Fruit fly (Drosophila melanogaster) whole organism, pupa: ENCODE measurements around the gene CG7006.

Source experiments
- CG10348 ChIP-seq: fragments of 200-800 bp; sonication (Bioruptor generic); IDR thresholded peaks from 2 replicates; pipeline ENCODE4 v1.3.6; 2022; ENCODE audit warnings: missing biosample characterization, missing genetic modification characterization
- CG12605 ChIP-seq: fragments of 200-800 bp; sonication (Bioruptor generic); IDR thresholded peaks from 2 replicates; pipeline ENCODE4 v1.3.6; 2022; ENCODE audit warnings: missing biosample characterization, missing genetic modification characterization
- CG13204 ChIP-seq: fragments of 200-800 bp; sonication (Bioruptor generic); optimal IDR thresholded peaks from 2 replicates; lab custom pipeline; 2018; ENCODE audit warnings: missing biosample characterization, mild to moderate bottlenecking, missing genetic modification characterization, moderate library complexity
- CG14655 ChIP-seq: fragments of 200-800 bp; sonication (Bioruptor generic); optimal IDR thresholded peaks from 3 replicates; lab custom pipeline; 2017; ENCODE audit warnings: mild to moderate bottlenecking, missing biosample characterization, missing genetic modification reagents, missing genetic modification characterization
- CG15710 ChIP-seq: fragments of 200-800 bp; sonication (Bioruptor generic); optimal IDR thresholded peaks from 2 replicates; lab custom pipeline; 2018; ENCODE audit warnings: missing biosample characterization, mild to moderate bottlenecking, missing genetic modification characterization, moderate library complexity
- CG17806 ChIP-seq: fragments of 200-800 bp; sonication (Bioruptor generic); optimal IDR thresholded peaks from 2 replicates; lab custom pipeline; 2018; ENCODE audit warnings: missing biosample characterization, mild to moderate bottlenecking, missing genetic modification characterization, moderate library complexity
- CG32121 ChIP-seq: fragments of 200-800 bp; sonication (Bioruptor generic); IDR thresholded peaks from 2 replicates; pipeline ENCODE4 v1.3.6; 2022; ENCODE audit warnings: missing biosample characterization, missing genetic modification characterization
- CG34367 ChIP-seq: fragments of 200-800 bp; sonication (Bioruptor generic); optimal IDR thresholded peaks from 2 replicates; lab custom pipeline; 2018; ENCODE audit warnings: missing biosample characterization, mild to moderate bottlenecking, missing genetic modification characterization
- CG4496 ChIP-seq: fragments of 200-800 bp; sonication (Bioruptor generic); IDR thresholded peaks from 3 replicates; pipeline ENCODE4 v1.3.6; 2022; ENCODE audit warnings: missing biosample characterization, missing genetic modification characterization
- CG8159 ChIP-seq: fragments of 200-800 bp; sonication (Bioruptor generic); optimal IDR thresholded peaks from 3 replicates; lab custom pipeline; 2018; ENCODE audit warnings: missing biosample characterization, mild to moderate bottlenecking, missing genetic modification characterization, moderate library complexity
- CG8301 ChIP-seq: fragments of 200-800 bp; sonication (Bioruptor generic); optimal IDR thresholded peaks from 2 replicates; lab custom pipeline; 2018; ENCODE audit warnings: missing biosample characterization, mild to moderate bottlenecking, missing genetic modification characterization
- CG9948 ChIP-seq: fragments of 200-800 bp; sonication (Bioruptor generic); optimal IDR thresholded peaks from 2 replicates; lab custom pipeline; 2018; ENCODE audit warnings: missing biosample characterization, mild to moderate bottlenecking, missing genetic modification characterization, moderate library complexity
- D1 ChIP-seq: fragments of 200-800 bp; sonication (Bioruptor generic); optimal IDR thresholded peaks from 2 replicates; lab custom pipeline; 2018; ENCODE audit warnings: missing biosample characterization, mild to moderate bottlenecking, missing genetic modification characterization, moderate library complexity
- EcR ChIP-seq: fragments of 200-800 bp; sonication (Bioruptor generic); optimal IDR thresholded peaks from 3 replicates; lab custom pipeline; 2019; ENCODE audit warnings: missing biosample characterization, missing genetic modification characterization, mild to moderate bottlenecking, moderate library complexity, missing genetic modification reagents
- Ets98B ChIP-seq: fragments of 200-800 bp; sonication (Bioruptor generic); IDR thresholded peaks from 2 replicates; pipeline ENCODE4 v1.3.6; 2022; ENCODE audit warnings: missing biosample characterization, missing genetic modification characterization
- Pif1A ChIP-seq: fragments of 200-800 bp; sonication (Bioruptor generic); optimal IDR thresholded peaks from 3 replicates; lab custom pipeline; 2016; ENCODE audit warnings: missing biosample characterization, missing genetic modification characterization
- Pif1B ChIP-seq: fragments of 200-800 bp; sonication (Bioruptor generic); optimal IDR thresholded peaks from 3 replicates; lab custom pipeline; 2016; ENCODE audit warnings: missing biosample characterization, missing genetic modification characterization
- Snoo ChIP-seq: fragments of 200-800 bp; sonication (Bioruptor generic); optimal IDR thresholded peaks from 3 replicates; lab custom pipeline; 2017; ENCODE audit warnings: missing biosample characterization, mild to moderate bottlenecking, missing genetic modification characterization, inconsistent platforms
- fd96Ca ChIP-seq: fragments of 200-800 bp; sonication (Bioruptor generic); IDR thresholded peaks from 3 replicates; pipeline ENCODE4 v1.3.6; 2022; ENCODE audit warnings: missing biosample characterization, missing genetic modification characterization
- gl ChIP-seq: fragments of 200-800 bp; sonication (Bioruptor generic); optimal IDR thresholded peaks from 2 replicates; lab custom pipeline; 2018; ENCODE audit warnings: missing biosample characterization, mild to moderate bottlenecking, missing genetic modification characterization
- rn ChIP-seq: fragments of 200-800 bp; sonication (Bioruptor generic); IDR thresholded peaks from 2 replicates; pipeline ENCODE4 v1.3.6; 2022; ENCODE audit warnings: missing biosample characterization, missing genetic modification characterization

Gene CG7006

DNA sequence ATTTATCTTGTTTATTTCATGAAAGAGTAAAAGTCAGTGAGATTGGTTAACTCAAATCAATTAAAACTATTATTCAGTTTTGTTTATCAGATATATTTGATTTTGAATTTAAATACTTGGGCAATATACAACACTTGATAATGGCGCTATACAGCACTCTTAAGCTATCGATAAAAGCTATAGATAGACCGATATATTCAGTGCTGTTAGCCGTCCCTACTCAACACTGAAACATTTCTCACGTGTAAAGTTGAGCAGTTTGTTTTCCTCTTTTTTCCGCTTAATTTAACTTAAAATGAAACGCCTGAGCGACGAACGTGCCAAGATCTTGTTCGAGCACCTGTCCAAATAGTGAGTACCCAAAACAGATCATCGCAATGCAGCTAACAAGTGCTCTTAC lies at the start of gene CG7006:
TSS of gene CG7006 (plus strand) at position 208 of the 400 bp plus-strand sequence.
- no peak for TF ChIP-seq CG32121 (GFP tag; lab: Robert Waterston, UW)
- TF ChIP-seq CG15710 (tag; lab: Kevin White, UChicago): no peak
- TF ChIP-seq CG14655 (GFP tag; lab: Kevin White, UChicago): no peak
- no peak for TF ChIP-seq D1
- TF ChIP-seq CG9948 (tag; lab: Kevin White, UChicago): no peak
- no peak for TF ChIP-seq fd96Ca (GFP tag; lab: Robert Waterston, UW)
- no peak for TF ChIP-seq EcR (GFP tag; lab: Kevin White, UChicago)
- TF ChIP-seq CG10348: no peak
- no peak for TF ChIP-seq gl (tag; lab: Kevin White, UChicago)
- no peak for TF ChIP-seq Pif1B (GFP tag; lab: Kevin White, UChicago)
- no peak for TF ChIP-seq CG12605 (GFP tag; lab: Robert Waterston, UW)
- TF ChIP-seq CG34367 (tag; lab: Kevin White, UChicago): no peak
- peak; percentile 30 for TF ChIP-seq Snoo (tag; lab: Kevin White, UChicago)
- no peak for TF ChIP-seq CG8159
- no peak for TF ChIP-seq Pif1A
- TF ChIP-seq CG13204 (GFP tag; lab: Kevin White, UChicago): no peak
- no peak for TF ChIP-seq CG8301 (tag; lab: Kevin White, UChicago)
- no peak for TF ChIP-seq CG17806 (tag; lab: Kevin White, UChicago)
- TF ChIP-seq rn (GFP tag; lab: Robert Waterston, UW): 0 out of 2 replicates have a peak, but pooled peaks have one; percentile 24
- peak; percentile 43; the same call in 1 of the 2 replicates for TF ChIP-seq Ets98B
- TF ChIP-seq CG4496 (GFP tag; lab: Robert Waterston, UW): no peak

DNA sequence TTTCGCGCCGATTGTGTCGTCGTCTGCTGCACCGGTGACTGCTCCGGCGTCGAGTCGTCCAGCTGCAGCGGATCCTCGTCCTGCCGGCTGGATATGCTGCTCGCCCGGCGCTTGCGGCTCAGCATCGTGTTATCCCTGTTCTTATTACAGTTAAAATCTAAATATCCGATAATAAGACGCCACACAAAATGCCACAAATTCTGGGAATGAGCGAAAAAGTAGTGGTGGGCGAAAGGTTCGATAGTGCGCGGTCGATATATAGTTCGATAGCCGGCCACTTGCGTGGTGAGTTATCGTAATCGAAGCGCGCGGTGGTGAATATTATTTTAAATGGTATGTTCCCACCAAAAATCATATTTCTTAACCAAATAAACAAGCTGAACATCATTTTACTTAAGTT lies 45.4 kb upstream of the CG7006 start, which contains the start of gene polybromo:
TSS of gene polybromo (minus strand) at position 212 of the 400 bp plus-strand sequence.
- no peak for TF ChIP-seq CG17806 (tag; lab: Kevin White, UChicago)
- TF ChIP-seq Snoo (tag; lab: Kevin White, UChicago): no peak
- no peak for TF ChIP-seq CG10348
- TF ChIP-seq Pif1A: no peak
- no peak for TF ChIP-seq CG4496 (GFP tag; lab: Robert Waterston, UW)
- no peak for TF ChIP-seq rn (GFP tag; lab: Robert Waterston, UW)
- no peak for TF ChIP-seq CG8159
- TF ChIP-seq CG15710 (tag; lab: Kevin White, UChicago): no peak
- TF ChIP-seq CG8301 (tag; lab: Kevin White, UChicago): no peak
- TF ChIP-seq Pif1B (GFP tag; lab: Kevin White, UChicago): no peak
- TF ChIP-seq CG32121 (GFP tag; lab: Robert Waterston, UW): no peak
- no peak for TF ChIP-seq CG9948 (tag; lab: Kevin White, UChicago)
- TF ChIP-seq D1: no peak
- TF ChIP-seq fd96Ca (GFP tag; lab: Robert Waterston, UW): no peak
- no peak for TF ChIP-seq CG34367 (tag; lab: Kevin White, UChicago)

dm6 chr3R:24807321-24807720 lies 43.1 kb upstream of the CG7006 start, which contains the start of gene CG6980:
Gene CG6980, plus strand, starts transcription at chr3R:24807621.
- no peak for TF ChIP-seq CG17806 (tag; lab: Kevin White, UChicago)
- no peak for TF ChIP-seq CG13204 (GFP tag; lab: Kevin White, UChicago)
- TF ChIP-seq Ets98B: no peak
- no peak for TF ChIP-seq Pif1B (GFP tag; lab: Kevin White, UChicago)
- no peak for TF ChIP-seq CG8159
- no peak for TF ChIP-seq Pif1A
- TF ChIP-seq CG9948 (tag; lab: Kevin White, UChicago): no peak
- no peak for TF ChIP-seq D1
- no peak for TF ChIP-seq CG4496 (GFP tag; lab: Robert Waterston, UW)
- no peak for TF ChIP-seq CG15710 (tag; lab: Kevin White, UChicago)
- TF ChIP-seq CG32121 (GFP tag; lab: Robert Waterston, UW): no peak
- TF ChIP-seq EcR (GFP tag; lab: Kevin White, UChicago): no peak
- no peak for TF ChIP-seq Snoo (tag; lab: Kevin White, UChicago)
- no peak for TF ChIP-seq gl (tag; lab: Kevin White, UChicago)
- TF ChIP-seq CG12605 (GFP tag; lab: Robert Waterston, UW): no peak
- TF ChIP-seq fd96Ca (GFP tag; lab: Robert Waterston, UW): no peak
- no peak for TF ChIP-seq CG34367 (tag; lab: Kevin White, UChicago)
- no peak for TF ChIP-seq CG8301 (tag; lab: Kevin White, UChicago)

dm6 chr3R:24809576-24810279 lies 40.7 kb upstream of the CG7006 start:
- no peak for TF ChIP-seq Pif1A
- TF ChIP-seq CG10348: no peak
- TF ChIP-seq CG8159: no peak
- no peak for TF ChIP-seq gl (tag; lab: Kevin White, UChicago)
- no peak for TF ChIP-seq Ets98B
- no peak for TF ChIP-seq CG32121 (GFP tag; lab: Robert Waterston, UW)
- no peak for TF ChIP-seq CG17806 (tag; lab: Kevin White, UChicago)
- no peak for TF ChIP-seq CG15710 (tag; lab: Kevin White, UChicago)
- no peak for TF ChIP-seq CG34367 (tag; lab: Kevin White, UChicago)
- no peak for TF ChIP-seq rn (GFP tag; lab: Robert Waterston, UW)
- TF ChIP-seq Pif1B (GFP tag; lab: Kevin White, UChicago): no peak
- TF ChIP-seq CG8301 (tag; lab: Kevin White, UChicago): no peak
- no peak for TF ChIP-seq CG4496 (GFP tag; lab: Robert Waterston, UW)
- no peak for TF ChIP-seq Snoo (tag; lab: Kevin White, UChicago)
- TF ChIP-seq D1: no peak
- no peak for TF ChIP-seq CG13204 (GFP tag; lab: Kevin White, UChicago)
- no peak for TF ChIP-seq EcR (GFP tag; lab: Kevin White, UChicago)
- no peak for TF ChIP-seq fd96Ca (GFP tag; lab: Robert Waterston, UW)
- TF ChIP-seq CG14655 (GFP tag; lab: Kevin White, UChicago): no peak
